Worm (Caenorhabditis elegans) whole organism, young adult: ENCODE results near the gene Y62H9A.9.

ENCODE experiments used
- B0019.2 ChIP-seq: fragments of 200-800 bp; sonication (Bioruptor generic); conservative IDR thresholded peaks from 2 replicates; pipeline ENCODE4 v1.3.6; 2022; ENCODE audit warnings: missing genetic modification reagents, missing genetic modification characterization, missing compliant biosample characterization
- D2030.7 ChIP-seq: fragments of 200-800 bp; sonication (Bioruptor generic); IDR thresholded peaks from 2 replicates; pipeline ENCODE4 v1.3.6; 2022; ENCODE audit warnings: missing genetic modification reagents, missing genetic modification characterization, missing compliant biosample characterization
- F37B4.10 ChIP-seq: fragments of 200-800 bp; sonication (Bioruptor generic); IDR thresholded peaks from 2 replicates; pipeline ENCODE4 v1.3.6; 2022; ENCODE audit warnings: missing genetic modification characterization, missing compliant biosample characterization
- F52B5.7 ChIP-seq: sonication (generic microtip); optimal IDR thresholded peaks from 2 replicates; lab custom pipeline; 2016; ENCODE audit warnings: mild to moderate bottlenecking, missing genetic modification characterization, missing compliant biosample characterization
- F55B11.4 ChIP-seq: sonication (generic microtip); optimal IDR thresholded peaks from 2 replicates; lab custom pipeline; 2016; ENCODE audit warnings: missing compliant biosample characterization, missing genetic modification characterization, borderline replicate concordance; ENCODE audit not compliant: insufficient read depth
- F57A8.1 ChIP-seq: fragments of 200-800 bp; sonication (Bioruptor generic); optimal IDR thresholded peaks from 2 replicates; lab custom pipeline; 2018; ENCODE audit warnings: mild to moderate bottlenecking, missing genetic modification characterization, moderate library complexity, missing compliant biosample characterization
- F57C9.4 ChIP-seq: sonication (generic microtip); optimal IDR thresholded peaks from 2 replicates; lab custom pipeline; 2017; ENCODE audit warnings: mild to moderate bottlenecking, missing genetic modification characterization, missing compliant biosample characterization
- K11D2.4 ChIP-seq: fragments of 200-800 bp; sonication (Bioruptor generic); IDR thresholded peaks from 2 replicates; pipeline ENCODE4 v1.3.6; 2022; ENCODE audit warnings: missing genetic modification reagents, missing genetic modification characterization, missing compliant biosample characterization
- Y67H2A.10 ChIP-seq: fragments of 200-800 bp; sonication (Bioruptor generic); conservative IDR thresholded peaks from 2 replicates; pipeline ENCODE4 v1.3.6; 2022; ENCODE audit warnings: missing genetic modification reagents, missing genetic modification characterization, missing compliant biosample characterization
- ZK185.1 ChIP-seq: sonication (generic microtip); optimal IDR thresholded peaks from 2 replicates; lab custom pipeline; 2016; ENCODE audit warnings: mild to moderate bottlenecking, missing genetic modification characterization, missing compliant biosample characterization; ENCODE audit not compliant: poor library complexity, severe bottlenecking
- akir-1 ChIP-seq: fragments of 200-800 bp; sonication (Bioruptor generic); optimal IDR thresholded peaks from 2 replicates; lab custom pipeline; 2018; ENCODE audit warnings: mild to moderate bottlenecking, missing genetic modification characterization, moderate library complexity, missing compliant biosample characterization
- aptf-3 ChIP-seq: fragments of 200-800 bp; sonication (Bioruptor generic); IDR thresholded peaks from 2 replicates; pipeline ENCODE4 v1.3.6; 2022; ENCODE audit warnings: missing genetic modification characterization, missing compliant biosample characterization
- athp-1 ChIP-seq: sonication (generic microtip); optimal IDR thresholded peaks from 2 replicates; lab custom pipeline; 2017; ENCODE audit warnings: mild to moderate bottlenecking, missing genetic modification characterization, missing compliant biosample characterization
- attf-5 ChIP-seq: fragments of 200-800 bp; sonication (Bioruptor generic); optimal IDR thresholded peaks from 2 replicates; lab custom pipeline; 2018; ENCODE audit warnings: mild to moderate bottlenecking, missing genetic modification characterization, missing compliant biosample characterization
- ccch-3 ChIP-seq: fragments of 200-800 bp; sonication (Bioruptor generic); optimal IDR thresholded peaks from 2 replicates; lab custom pipeline; 2018; ENCODE audit warnings: mild to moderate bottlenecking, missing genetic modification characterization, missing compliant biosample characterization
- ceh-79 ChIP-seq: sonication (generic microtip); optimal IDR thresholded peaks from 2 replicates; lab custom pipeline; 2017; ENCODE audit warnings: mild to moderate bottlenecking, missing genetic modification characterization, missing compliant biosample characterization
- dox-1 ChIP-seq: fragments of 200-800 bp; sonication (Bioruptor generic); IDR thresholded peaks from 2 replicates; pipeline ENCODE4 v1.3.6; 2022; ENCODE audit warnings: missing genetic modification reagents, missing genetic modification characterization, missing compliant biosample characterization
- dpff-1 ChIP-seq: sonication (generic microtip); optimal IDR thresholded peaks from 2 replicates; lab custom pipeline; 2017; ENCODE audit warnings: mild to moderate bottlenecking, missing genetic modification characterization, missing compliant biosample characterization
- ekl-4 ChIP-seq: fragments of 200-800 bp; sonication (Bioruptor generic); IDR thresholded peaks from 2 replicates; pipeline ENCODE4 v1.3.6; 2022; ENCODE audit warnings: missing genetic modification reagents, missing genetic modification characterization, missing compliant biosample characterization
- hmg-20 ChIP-seq: fragments of 200-800 bp; sonication (Bioruptor generic); IDR thresholded peaks from 2 replicates; pipeline ENCODE4 v1.3.6; 2022; ENCODE audit warnings: missing genetic modification reagents, missing genetic modification characterization, missing compliant biosample characterization
- let-526 ChIP-seq: fragments of 200-800 bp; sonication (Bioruptor generic); IDR thresholded peaks from 2 replicates; pipeline ENCODE4 v1.3.6; 2022; ENCODE audit warnings: missing genetic modification reagents, missing genetic modification characterization, missing compliant biosample characterization
- madf-10 ChIP-seq: sonication (generic microtip); optimal IDR thresholded peaks from 2 replicates; lab custom pipeline; 2016; ENCODE audit warnings: mild to moderate bottlenecking, missing genetic modification characterization, missing compliant biosample characterization
- mel-28 ChIP-seq: sonication (generic microtip); optimal IDR thresholded peaks from 2 replicates; lab custom pipeline; 2016; ENCODE audit warnings: borderline replicate concordance, mild to moderate bottlenecking, missing genetic modification characterization, missing compliant biosample characterization
- mxl-1 ChIP-seq: sonication (generic microtip); optimal IDR thresholded peaks from 2 replicates; lab custom pipeline; 2016; ENCODE audit warnings: missing genetic modification characterization, missing compliant biosample characterization
- rpc-1 ChIP-seq, 2 experiments: fragments of 150-350 bp in 1 of 2; sonication (generic microtip) in 1 of 2; optimal IDR thresholded peaks; 2 replicates each; lab custom pipeline; 2014 to 2018; ENCODE audit warnings: missing biosample characterization in 1 of 2, missing genetic modification characterization in 1 of 2, missing genetic modification reagents in 1 of 2, missing genotype in 1 of 2
- sdz-38 ChIP-seq: sonication (generic microtip); optimal IDR thresholded peaks from 2 replicates; lab custom pipeline; 2016; ENCODE audit warnings: missing genotype, missing genetic modification characterization, missing compliant biosample characterization
- snpc-1.1 ChIP-seq: sonication (generic microtip); optimal IDR thresholded peaks from 2 replicates; lab custom pipeline; 2017; ENCODE audit warnings: missing genetic modification characterization, mild to moderate bottlenecking, missing compliant biosample characterization, antibody characterized with exemption, moderate library complexity, missing genotype, missing genetic modification reagents; ENCODE audit not compliant: insufficient read depth
- snpc-4 ChIP-seq, 5 experiments: fragments of 150-350 bp in 1 of 5; sonication (generic microtip) in 4 of 5; optimal IDR thresholded peaks; 2 replicates each; lab custom pipeline; 2014 to 2018; ENCODE audit warnings: missing genetic modification characterization in 5 of 5, missing biosample characterization in 3 of 5, antibody characterized with exemption in 2 of 5, mild to moderate bottlenecking in 2 of 5, missing compliant biosample characterization in 2 of 5, missing genotype in 2 of 5, moderate library complexity in 2 of 5, missing genetic modification reagents in 1 of 5
- ztf-18 ChIP-seq: sonication (generic microtip); optimal IDR thresholded peaks from 2 replicates; lab custom pipeline; 2016; ENCODE audit warnings: missing genotype, mild to moderate bottlenecking, missing genetic modification characterization, missing compliant biosample characterization
- ztf-26 ChIP-seq: sonication (generic microtip); optimal IDR thresholded peaks from 2 replicates; lab custom pipeline; 2017; ENCODE audit warnings: missing genetic modification characterization, missing compliant biosample characterization

Gene Y62H9A.9

ce11 chrX:11906626-11907025 lies 8.7 kb upstream of the Y62H9A.9 start:
- TF ChIP-seq rpc-1 (optimal IDR thresholded peaks at IDR 0.05; lab: Kevin White, UChicago), result no peak
- no peak for TF ChIP-seq rpc-1 (tag; optimal IDR thresholded peaks at IDR 0.05; lab: Kevin White, UChicago)
- no peak for TF ChIP-seq F37B4.10 (GFP tag; lab: Robert Waterston, UW)
- no peak for TF ChIP-seq madf-10 (tag; lab: Kevin White, UChicago)

DNA sequence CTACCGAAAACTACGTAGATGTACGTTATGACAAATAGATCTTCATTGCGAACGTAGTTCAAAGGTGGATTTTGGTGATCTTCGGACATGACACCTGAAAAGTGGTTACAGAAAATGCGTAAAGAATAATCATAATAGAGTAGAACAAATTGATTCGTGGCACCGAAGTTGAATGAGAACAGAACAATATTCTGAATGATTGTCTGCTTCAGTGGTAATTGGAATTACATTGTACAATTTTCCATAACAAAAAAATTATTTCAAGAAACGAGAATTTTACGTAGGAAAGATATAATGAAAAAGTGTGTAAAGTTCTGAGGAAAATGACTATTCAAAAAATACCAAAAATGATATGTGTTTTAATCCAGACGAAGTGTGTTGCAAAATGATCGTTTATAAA lies 4.7 kb upstream of the Y62H9A.9 start, which contains the start of gene Y62H9A.10:
Y62H9A.10 (minus strand) TSS at position 101 of the 400 bp plus-strand sequence.
- no peak for TF ChIP-seq aptf-3 (GFP tag; lab: Robert Waterston, UW)
- TF ChIP-seq F57A8.1 (GFP tag; lab: Kevin White, UChicago), result no peak
- no peak for TF ChIP-seq hmg-20 (GFP tag; lab: Robert Waterston, UW)
- TF ChIP-seq ceh-79 (tag; lab: Kevin White, UChicago), result no peak
- TF ChIP-seq ccch-3 (GFP tag; lab: Kevin White, UChicago), result no peak
- TF ChIP-seq akir-1 (GFP tag; lab: Kevin White, UChicago), result no peak
- no peak for TF ChIP-seq sdz-38 (tag; lab: Kevin White, UChicago)
- no peak for TF ChIP-seq athp-1 (tag; lab: Kevin White, UChicago)
- no peak for TF ChIP-seq F37B4.10 (GFP tag; lab: Robert Waterston, UW)
- no peak for TF ChIP-seq D2030.7 (GFP tag; lab: Robert Waterston, UW)
- TF ChIP-seq ekl-4, result no peak
- TF ChIP-seq ZK185.1, result no peak
- TF ChIP-seq mel-28, result no peak
- no peak for TF ChIP-seq Y67H2A.10 (GFP tag; lab: Robert Waterston, UW)

ce11 chrX:11899031-11899430 lies 1.1 kb upstream of the Y62H9A.9 start:
- TF ChIP-seq snpc-1.1 (no peak), dox-1 (GFP tag; lab: Robert Waterston, UW) (no peak), F55B11.4 (tag; lab: Kevin White, UChicago) (no peak), rpc-1 (optimal IDR thresholded peaks at IDR 0.05; lab: Kevin White, UChicago) (no peak), rpc-1 (tag; optimal IDR thresholded peaks at IDR 0.05; lab: Kevin White, UChicago) (no peak), akir-1 (GFP tag; lab: Kevin White, UChicago) (no peak), snpc-4 (GFP tag; optimal IDR thresholded peaks at IDR 0.05; lab: Kevin White, UChicago) (no peak), snpc-4 (tag; optimal IDR thresholded peaks at IDR 0.05; lab: Kevin White, UChicago) (no peak), K11D2.4 (no peak), attf-5 (GFP tag; lab: Kevin White, UChicago) (no peak), let-526 (GFP tag; lab: Robert Waterston, UW) (no peak)

ce11 chrX:11896708-11897107 lies 1.2 kb downstream of the Y62H9A.9 start:
- TF ChIP-seq dpff-1 (tag; lab: Kevin White, UChicago) (no peak), ztf-18 (tag; lab: Kevin White, UChicago) (no peak), sdz-38 (tag; lab: Kevin White, UChicago) (no peak), ekl-4 (no peak), F52B5.7 (tag; lab: Kevin White, UChicago) (no peak), mxl-1 (tag; lab: Kevin White, UChicago) (no peak), F57C9.4 (no peak)

DNA sequence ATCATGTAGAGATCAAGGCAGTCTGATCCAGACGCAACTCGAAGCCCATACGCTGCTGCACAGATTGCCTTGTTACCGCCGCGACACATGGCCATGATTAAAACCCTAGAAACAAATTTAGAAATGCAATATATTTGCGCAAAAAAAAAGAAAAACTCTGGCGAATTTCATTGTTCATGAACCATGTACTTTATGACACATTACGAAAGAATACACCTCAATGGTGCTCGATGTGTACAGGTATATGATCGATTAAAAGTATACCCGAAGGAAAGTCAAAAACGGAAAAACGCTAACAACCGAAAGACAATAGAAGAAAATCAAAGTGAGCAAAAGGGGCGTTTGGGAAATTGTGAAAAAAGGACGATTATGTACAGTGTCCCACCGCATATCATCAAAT lies 5.6 kb downstream of the Y62H9A.9 start, which contains the start of gene Y62H9A.8:
Y62H9A.8 (minus strand) TSS at position 101 of the 400 bp plus-strand sequence.
- TF ChIP-seq ztf-26 (tag; lab: Kevin White, UChicago) (no peak), B0019.2 (GFP tag; lab: Robert Waterston, UW) (no peak)
